Fruit fly (Drosophila melanogaster): ENCODE data around the gene HLH4C.

HLH4C gene

DNA sequence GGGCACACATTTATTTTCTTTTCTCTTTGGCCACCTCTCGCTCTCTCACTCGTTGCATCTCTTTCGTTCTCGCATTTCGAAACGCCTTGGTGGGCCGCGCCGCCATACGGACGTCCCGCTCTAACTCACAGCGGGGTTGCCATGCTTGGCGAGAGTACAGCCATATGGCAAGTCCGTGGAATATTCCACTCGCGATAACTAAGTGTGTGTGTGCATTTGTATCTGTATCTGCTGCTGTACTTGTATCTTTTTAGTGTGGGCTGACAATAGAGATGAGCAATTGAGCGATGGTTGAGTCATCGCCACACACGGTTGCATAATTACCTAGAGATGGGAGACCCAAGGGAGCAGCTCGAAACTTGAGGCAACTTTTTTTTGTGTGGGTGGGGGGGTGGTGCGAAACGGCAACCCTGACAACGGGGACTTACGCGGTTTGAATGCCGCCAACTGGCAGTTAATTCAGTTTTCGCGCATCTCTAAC lies 37.3 kb upstream of the HLH4C start (continued):
- TF ChIP-seq fd96Cb (tag; optimal IDR thresholded peaks at IDR 0.05) (peak; percentile 67), wor (GFP tag; IDR thresholded peaks at IDR 0.05) (peak; percentile 53; the same call in 1 of the 2 replicates), slbo (GFP tag; IDR thresholded peaks at IDR 0.05) (peak; percentile 96), Dip3 (GFP tag; optimal IDR thresholded peaks at IDR 0.05) (peak; percentile 83), nom (GFP tag; optimal IDR thresholded peaks at IDR 0.05) (peak; percentile 57), CG3281 (GFP tag; optimal IDR thresholded peaks at IDR 0.05) (peak; percentile 76), CG6654 (GFP tag; optimal IDR thresholded peaks at IDR 0.05) (peak; percentile 39), sc (optimal IDR thresholded peaks at IDR 0.05) (no peak), sc (GFP tag; optimal IDR thresholded peaks at IDR 0.05) (peak; percentile 2), Mes4 (GFP tag; optimal IDR thresholded peaks at IDR 0.05) (peak; percentile 46), Hmx (GFP tag; optimal IDR thresholded peaks at IDR 0.05) (no peak), onecut (GFP tag; IDR thresholded peaks at IDR 0.05) (peak; percentile 23; the same call in 1 of the 2 replicates), CG7745 (tag; optimal IDR thresholded peaks at IDR 0.05) (no peak), Vsx1 (GFP tag; optimal IDR thresholded peaks at IDR 0.05) (peak; percentile 40), CG16815 (GFP tag; optimal IDR thresholded peaks at IDR 0.05) (peak; percentile 57), stwl (tag; optimal IDR thresholded peaks at IDR 0.05) (peak; percentile 98), crp (GFP tag; optimal IDR thresholded peaks at IDR 0.05) (peak in 1 of 2 experiments; percentile 43), hkb (optimal IDR thresholded peaks at IDR 0.05) (peak; percentile 5), hkb (GFP tag; IDR thresholded peaks at IDR 0.05) (peak; percentile 88), CG15269 (tag; optimal IDR thresholded peaks at IDR 0.05) (peak; percentile 85), Adf1 (GFP tag; IDR thresholded peaks at IDR 0.05) (peak; percentile 65), schlank (tag; optimal IDR thresholded peaks at IDR 0.05) (peak; percentile 81), fd64A (GFP tag; optimal IDR thresholded peaks at IDR 0.05) (no peak), br (optimal IDR thresholded peaks at IDR 0.05) (no peak), CG3847 (GFP tag; IDR thresholded peaks at IDR 0.05) (peak; percentile 93), Hr51 (GFP tag; optimal IDR thresholded peaks at IDR 0.05) (peak; percentile 81 to 83), CG3838 (GFP tag; optimal IDR thresholded peaks at IDR 0.05) (peak; percentile 69), CG11085 (GFP tag; IDR thresholded peaks at IDR 0.05) (peak; percentile 89), gem (tag; optimal IDR thresholded peaks at IDR 0.05) (peak; percentile 82), Hr78 (GFP tag; optimal IDR thresholded peaks at IDR 0.05) (no peak), CG6854 (GFP tag; optimal IDR thresholded peaks at IDR 0.05) (peak; percentile 48), CG8924 (tag; optimal IDR thresholded peaks at IDR 0.05) (peak; percentile 80), Dip2 (GFP tag; IDR thresholded peaks at IDR 0.05) (no peak), CG15011 (GFP tag; optimal IDR thresholded peaks at IDR 0.05) (peak; percentile 57), fru (optimal IDR thresholded peaks at IDR 0.05) (no peak), CG16813 (GFP tag; IDR thresholded peaks at IDR 0.05; ENCODE audit: partially characterized antibody) (peak; percentile 89), grn (GFP tag; optimal IDR thresholded peaks at IDR 0.05) (peak; percentile 39), scrt (GFP tag; optimal IDR thresholded peaks at IDR 0.05) (peak; percentile 64), cato (GFP tag; optimal IDR thresholded peaks at IDR 0.05; ENCODE audit: borderline replicate concordance) (peak; percentile 32), Elba2 (GFP tag; optimal IDR thresholded peaks at IDR 0.05) (peak; percentile 89), chinmo (GFP tag; IDR thresholded peaks at IDR 0.05; ENCODE audit: partially characterized antibody) (peak; percentile 98), CG3726 (GFP tag; IDR thresholded peaks at IDR 0.05) (peak; percentile 73; the same call in 2 of the 3 replicates), ab (GFP tag; optimal IDR thresholded peaks at IDR 0.05) (peak; percentile 69), Aef1 (GFP tag; IDR thresholded peaks at IDR 0.05) (peak; percentile 88), Rfx (GFP tag; IDR thresholded peaks at IDR 0.05) (peak; percentile 96), CG30020 (tag; optimal IDR thresholded peaks at IDR 0.05) (peak; percentile 58), CG10959 (GFP tag; IDR thresholded peaks at IDR 0.05) (peak; percentile 76), CG12391 (tag; optimal IDR thresholded peaks at IDR 0.05) (peak; percentile 77), mam (GFP tag; optimal IDR thresholded peaks at IDR 0.05) (peak; percentile 91), CG2129 (GFP tag; IDR thresholded peaks at IDR 0.05; ENCODE audit: partially characterized antibody) (peak; percentile 75), CG12104 (GFP tag; optimal IDR thresholded peaks at IDR 0.05) (peak; percentile 70)

Data from whole organism, embryonic.